Worm (Caenorhabditis elegans) whole organism, midembryonic: ENCODE data around the gene ZK632.4.

ENCODE experiments used
- T22C8.4 ChIP-seq: fragments of 200-800 bp; sonication (Bioruptor generic); IDR thresholded peaks from 2 replicates; pipeline ENCODE4 v1.3.6; 2022; ENCODE audit warnings: missing genetic modification characterization, missing compliant biosample characterization
- cog-1 ChIP-seq: sonication (generic microtip); optimal IDR thresholded peaks from 2 replicates; lab custom pipeline; 2016; ENCODE audit warnings: missing genetic modification characterization, missing compliant biosample characterization
- flt-1 ChIP-seq: fragments of 200-800 bp; sonication (Bioruptor generic); IDR thresholded peaks from 2 replicates; pipeline ENCODE4 v1.3.6; 2022; ENCODE audit warnings: missing genetic modification characterization, missing compliant biosample characterization
- med-1 ChIP-seq: sonication (generic microtip); optimal IDR thresholded peaks from 2 replicates; lab custom pipeline; 2017; ENCODE audit warnings: missing genetic modification characterization, mild to moderate bottlenecking, missing compliant biosample characterization, antibody characterized with exemption, missing genetic modification reagents; ENCODE audit not compliant: insufficient read depth
- ztf-23 ChIP-seq: fragments of 200-800 bp; sonication (Bioruptor generic); IDR thresholded peaks from 2 replicates; pipeline ENCODE4 v1.3.6; 2022; ENCODE audit warnings: missing genetic modification reagents, missing genetic modification characterization, missing compliant biosample characterization

DNA sequence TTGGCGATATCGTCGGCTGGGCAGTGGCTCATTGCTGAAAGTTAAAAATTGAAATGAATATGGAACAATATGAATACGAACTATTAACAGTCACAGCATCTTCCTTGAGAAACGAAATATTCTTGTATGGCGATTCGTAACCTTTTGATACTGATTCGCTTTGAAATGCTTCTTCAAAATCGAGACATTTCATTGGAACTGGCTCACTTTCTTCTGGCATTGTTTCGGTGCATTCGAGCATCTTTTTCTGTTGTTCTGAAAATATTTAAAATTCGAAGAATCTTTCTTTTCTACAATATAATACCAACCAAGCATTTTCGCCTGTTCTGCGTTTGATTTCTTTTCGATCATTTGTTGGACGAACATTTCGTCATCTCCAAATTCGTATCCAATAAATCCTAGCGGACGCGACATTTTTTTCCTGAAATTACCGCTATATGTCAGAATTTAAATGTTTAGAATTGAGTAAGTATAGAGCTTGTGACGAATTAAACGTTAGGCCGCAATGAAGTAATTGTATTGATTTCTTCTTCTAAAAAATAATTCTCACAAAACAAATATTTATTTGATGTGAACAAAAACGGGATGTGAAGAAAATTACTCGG is 17.2 kb upstream of the ZK632.4 start, which contains the start of gene lin-52:
- no peak for TF ChIP-seq cog-1 (tag; lab: Kevin White, UChicago)
- no peak for TF ChIP-seq ztf-23
- TF ChIP-seq med-1 (GFP tag; lab: Kevin White, UChicago), result no peak
- no peak for TF ChIP-seq flt-1 (GFP tag; lab: Robert Waterston, UW)
- TF ChIP-seq T22C8.4 (GFP tag; lab: Robert Waterston, UW), result no peak
